Fruit fly (Drosophila melanogaster) S2 (cell line): ENCODE data around the gene CG9525.

Source experiments
- CG8478 ChIP-seq: fragments of >200 bp; optimal IDR thresholded peaks from 2 replicates; lab custom pipeline; 2018
- CTCF ChIP-seq, 2 experiments: fragments of >200 bp; optimal IDR thresholded peaks; 2 replicates each; lab custom pipeline; 2018

CG9525 gene

dm6 chr2L:8962254-8962653, at the start of gene CG9525, which contains the start of gene CG32985:
Gene CG9525 (minus strand): TSS chr2L:8962354.
Gene CG32985 (plus strand): TSS chr2L:8962533.
- TF ChIP-seq CTCF (optimal IDR thresholded peaks at IDR 0.05; lab: Kevin White, UChicago): no peak
- no peak for TF ChIP-seq CG8478

- TF ChIP-seq CG8478 (no peak), CTCF (optimal IDR thresholded peaks at IDR 0.05; lab: Kevin White, UChicago) (no peak)
These were observed 49.5 kb upstream of the CG9525 start, which contains the start of gene CG13102 for dm6 chr2L:9011543-9012238. Gene CG13102 (plus strand): TSS chr2L:9012188.

- TF ChIP-seq CG8478: no peak
- TF ChIP-seq CTCF (optimal IDR thresholded peaks at IDR 0.05; lab: Kevin White, UChicago): no peak
These were observed 48.1 kb upstream of the CG9525 start, which contains the start of gene CG9568 for dm6 chr2L:9010267-9010666. Gene CG9568 (plus strand): TSS chr2L:9010583.

- TF ChIP-seq CTCF (optimal IDR thresholded peaks at IDR 0.05; lab: Kevin White, UChicago) (no peak), CG8478 (no peak)
These were observed 36.1 kb upstream of the CG9525 start, which contains the start of gene Try29F for dm6 chr2L:8998237-8998636. Gene Try29F (plus strand): TSS chr2L:8998537.

dm6 chr2L:8997285-8997684, 35.1 kb upstream of the CG9525 start, which contains the start of the genes alien and CG18661:
Gene alien (minus strand): TSS chr2L:8997379.
Gene CG18661 (plus strand): TSS chr2L:8997605.
- TF ChIP-seq CTCF (optimal IDR thresholded peaks at IDR 0.05; lab: Kevin White, UChicago): peak; percentile 16 to 48
- no peak for TF ChIP-seq CG8478

dm6 chr2L:8993650-8994441, 31.7 kb upstream of the CG9525 start, which contains the start of gene CG17906:
Gene CG17906 (plus strand): TSS chr2L:8994391.
- TF ChIP-seq CTCF (optimal IDR thresholded peaks at IDR 0.05; lab: Kevin White, UChicago) (no peak), CG8478 (no peak)

dm6 chr2L:8991583-8991982, 29.4 kb upstream of the CG9525 start, which contains the start of gene CG9555:
Gene CG9555 (plus strand): TSS chr2L:8991735.
- no peak for TF ChIP-seq CTCF (optimal IDR thresholded peaks at IDR 0.05; lab: Kevin White, UChicago)
- TF ChIP-seq CG8478: no peak

- no peak for TF ChIP-seq CTCF (optimal IDR thresholded peaks at IDR 0.05; lab: Kevin White, UChicago)
- no peak for TF ChIP-seq CG8478
These were observed 27.0 kb upstream of the CG9525 start, which contains the start of gene rost for dm6 chr2L:8989037-8989591. Gene rost (minus strand): TSS chr2L:8989539.

dm6 chr2L:8987251-8987937, 25.2 kb upstream of the CG9525 start:
- TF ChIP-seq CG8478 (no peak), CTCF (optimal IDR thresholded peaks at IDR 0.05; lab: Kevin White, UChicago) (no peak)

dm6 chr2L:8984614-8985318, 22.6 kb upstream of the CG9525 start, which contains the start of gene CG13101:
Gene CG13101 (minus strand): TSS chr2L:8984872.
- TF ChIP-seq CG8478 (no peak), CTCF (optimal IDR thresholded peaks at IDR 0.05; lab: Kevin White, UChicago) (no peak)

- TF ChIP-seq CTCF (optimal IDR thresholded peaks at IDR 0.05; lab: Kevin White, UChicago): no peak
- TF ChIP-seq CG8478: no peak
These were observed 20.6 kb upstream of the CG9525 start for dm6 chr2L:8982584-8983302.

dm6 chr2L:8980359-8980758, 18.2 kb upstream of the CG9525 start, which contains the start of gene CG18662:
Gene CG18662 (plus strand): TSS chr2L:8980659.
- no peak for TF ChIP-seq CTCF (optimal IDR thresholded peaks at IDR 0.05; lab: Kevin White, UChicago)
- TF ChIP-seq CG8478: no peak

- TF ChIP-seq CTCF (optimal IDR thresholded peaks at IDR 0.05; lab: Kevin White, UChicago) (no peak), CG8478 (no peak)
These were observed 13.2 kb upstream of the CG9525 start, which contains the start of gene CG9541 for dm6 chr2L:8975328-8975727. Gene CG9541 (minus strand): TSS chr2L:8975428.
